Worm (Caenorhabditis elegans): Measurements from ENCODE around the gene T07G12.4.

DNA sequence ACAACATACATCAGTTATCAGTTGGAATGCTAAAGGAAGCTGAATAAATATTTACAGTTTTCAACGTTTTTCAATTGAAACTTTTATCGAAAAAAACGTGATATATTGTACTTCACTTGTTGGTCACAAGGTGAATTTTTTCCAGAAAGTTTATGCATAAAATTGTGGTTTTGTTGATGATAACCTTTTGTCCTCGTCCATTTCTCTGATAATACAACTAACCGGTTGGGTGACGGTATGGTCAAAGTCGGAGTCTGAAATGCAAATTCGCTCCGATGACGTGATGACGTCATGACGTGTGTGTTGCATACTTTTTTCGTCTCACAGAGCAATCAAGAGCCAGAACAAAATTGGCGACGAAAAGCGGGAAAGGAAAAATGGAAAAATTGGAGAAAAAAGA is 27.1 kb downstream of the T07G12.4 start:
- TF ChIP-seq gmeb-2 (tag; optimal IDR thresholded peaks at IDR 0.05) (no peak), ceh-30 (tag; optimal IDR thresholded peaks at IDR 0.05) (no peak), ceh-19 (GFP tag; optimal IDR thresholded peaks at IDR 0.05) (no peak), ceh-9 (tag; optimal IDR thresholded peaks at IDR 0.05) (no peak), ets-4 (tag; optimal IDR thresholded peaks at IDR 0.05) (no peak), ttx-3 (tag; optimal IDR thresholded peaks at IDR 0.05) (no peak)
